Worm (Caenorhabditis elegans) whole organism, midembryonic: Measurements from ENCODE around the gene ddr-2.

ENCODE experiments used
- T22C8.4 ChIP-seq: fragments of 200-800 bp; sonication (Bioruptor generic); IDR thresholded peaks from 2 replicates; pipeline ENCODE4 v1.3.6; 2022; ENCODE audit warnings: missing genetic modification characterization, missing compliant biosample characterization
- med-1 ChIP-seq: sonication (generic microtip); optimal IDR thresholded peaks from 2 replicates; lab custom pipeline; 2017; ENCODE audit warnings: missing genetic modification characterization, mild to moderate bottlenecking, missing compliant biosample characterization, antibody characterized with exemption, missing genetic modification reagents; ENCODE audit not compliant: insufficient read depth
- ref-1 ChIP-seq: fragments of 200-800 bp; sonication (Bioruptor generic); conservative IDR thresholded peaks from 2 replicates; pipeline ENCODE4 v1.3.6; 2022; ENCODE audit warnings: missing genetic modification reagents, missing genetic modification characterization, missing compliant biosample characterization

ce11 chrX:3285448-3285847 is 29.7 kb upstream of the ddr-2 start:
- TF ChIP-seq T22C8.4 (no peak), ref-1 (GFP tag; lab: Robert Waterston, UW) (no peak), med-1 (GFP tag; lab: Kevin White, UChicago) (no peak)
